Worm (Caenorhabditis elegans): ENCODE measurements around the gene lin-23.
A peak's percentile ranks its signal among the peaks of the same experiment; 100 is the strongest.

Gene lin-23

DNA sequence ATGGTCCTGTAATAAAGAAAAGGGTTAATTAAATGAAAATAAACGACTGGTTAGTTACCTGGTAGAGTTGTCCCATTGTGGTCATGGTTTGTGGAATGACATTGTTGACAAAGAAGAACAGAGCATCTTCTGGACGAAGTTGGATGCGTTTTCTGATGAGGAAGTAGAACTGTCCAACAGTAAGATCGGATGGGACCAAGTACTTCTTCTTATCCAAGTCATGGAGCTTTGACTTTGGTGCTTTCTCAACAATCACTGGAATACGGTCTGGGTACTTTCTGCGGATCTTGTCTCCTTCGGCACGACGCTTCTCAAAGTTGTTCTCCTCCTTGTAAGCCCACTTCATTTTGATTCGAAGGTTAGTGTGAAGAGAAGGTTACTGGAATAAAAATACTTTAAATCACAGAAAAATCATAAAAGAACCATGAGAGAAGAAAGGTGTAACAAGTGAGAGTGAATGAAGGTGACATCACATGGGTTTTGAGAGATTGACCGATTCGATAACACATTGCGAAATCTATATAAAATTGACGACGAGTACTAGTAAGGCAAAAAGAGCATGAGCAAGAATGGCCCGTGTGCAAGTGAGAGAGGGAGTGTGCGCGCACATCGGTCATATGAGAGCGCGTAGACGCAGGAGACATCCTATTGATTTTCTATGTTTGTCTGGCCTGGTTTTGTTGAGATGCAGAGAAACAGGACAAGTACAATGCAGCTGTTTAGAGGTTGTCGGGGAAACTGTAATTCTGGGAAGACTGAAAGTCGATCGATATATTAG, 23.6 kb upstream of the lin-23 start, which contains the start of gene lgg-1 (continued):
- TF ChIP-seq ceh-100 (GFP tag; IDR thresholded peaks at IDR 0.05) (no peak; the same call in 1 of the 2 replicates), die-1 (tag; optimal IDR thresholded peaks at IDR 0.05) (no peak), hmg-20 (GFP tag; IDR thresholded peaks at IDR 0.05) (peak; percentile 6; the same call in 1 of the 2 replicates), lag-1 (GFP tag; IDR thresholded peaks at IDR 0.05) (0 out of 2 replicates have a peak, but pooled peaks have one; percentile 35), hlh-26 (GFP tag; conservative IDR thresholded peaks at IDR 0.05) (no peak), let-607 (tag; optimal IDR thresholded peaks at IDR 0.05) (peak in 1 of 2 experiments; percentile 38), ztf-22 (GFP tag; optimal IDR thresholded peaks at IDR 0.05) (no peak), hlh-12 (tag; optimal IDR thresholded peaks at IDR 0.05) (no peak), ztf-6 (GFP tag; IDR thresholded peaks at IDR 0.05) (0 out of 2 replicates have a peak, but pooled peaks have one; percentile 23), gei-17 (GFP tag; optimal IDR thresholded peaks at IDR 0.05) (no peak), F55B11.4 (tag; optimal IDR thresholded peaks at IDR 0.05; ENCODE audit: borderline replicate concordance, insufficient read depth) (no peak), tbp1 (GFP tag; optimal IDR thresholded peaks at IDR 0.05) (peak; percentile 44), tbx-9 (tag; optimal IDR thresholded peaks at IDR 0.05; ENCODE audit: borderline replicate concordance) (no peak), let-526 (GFP tag; IDR thresholded peaks at IDR 0.05) (peak; percentile 78; the same call in 1 of the 2 replicates), mcd-1 (GFP tag; IDR thresholded peaks at IDR 0.05) (peak; percentile 56), F52B5.7 (tag; optimal IDR thresholded peaks at IDR 0.05) (peak; percentile 56), sea-2 (GFP tag; IDR thresholded peaks at IDR 0.05) (no peak), bed-2 (GFP tag; IDR thresholded peaks at IDR 0.05) (peak; percentile 54; the same call in 1 of the 2 replicates), lin-35 (GFP tag; optimal IDR thresholded peaks at IDR 0.05) (peak in 1 of 3 experiments; percentile 60), him-1 (tag; optimal IDR thresholded peaks at IDR 0.05) (no peak), snpc-3.4 (tag; optimal IDR thresholded peaks at IDR 0.05) (no peak), dox-1 (GFP tag; IDR thresholded peaks at IDR 0.05) (peak; percentile 75), Y53F4B.3 (GFP tag; IDR thresholded peaks at IDR 0.05) (no peak), B0035.1 (tag; optimal IDR thresholded peaks at IDR 0.05) (no peak), hsf-1 (GFP tag; IDR thresholded peaks at IDR 0.05) (no peak), Y95B8A.8 (GFP tag; IDR thresholded peaks at IDR 0.05) (peak; percentile 72), K11D2.4 (GFP tag; IDR thresholded peaks at IDR 0.05) (no peak), pbrm-1 (GFP tag; IDR thresholded peaks at IDR 0.05) (peak; percentile 61), lir-1 (GFP tag; conservative IDR thresholded peaks at IDR 0.05) (0 out of 2 replicates have a peak, but pooled peaks have one; percentile 5), ceh-40 (GFP tag; IDR thresholded peaks at IDR 0.05) (0 out of 2 replicates have a peak, but pooled peaks have one; percentile 16), ama-1 (optimal IDR thresholded peaks at IDR 0.05) (peak; percentile 98), ama-1 (GFP tag; optimal IDR thresholded peaks at IDR 0.05) (no peak), snpc-4 (GFP tag; optimal IDR thresholded peaks at IDR 0.05) (no peak), snpc-4 (tag; optimal IDR thresholded peaks at IDR 0.05) (peak in 3 of 4 experiments; percentile 1 to 12 (median 10))

DNA sequence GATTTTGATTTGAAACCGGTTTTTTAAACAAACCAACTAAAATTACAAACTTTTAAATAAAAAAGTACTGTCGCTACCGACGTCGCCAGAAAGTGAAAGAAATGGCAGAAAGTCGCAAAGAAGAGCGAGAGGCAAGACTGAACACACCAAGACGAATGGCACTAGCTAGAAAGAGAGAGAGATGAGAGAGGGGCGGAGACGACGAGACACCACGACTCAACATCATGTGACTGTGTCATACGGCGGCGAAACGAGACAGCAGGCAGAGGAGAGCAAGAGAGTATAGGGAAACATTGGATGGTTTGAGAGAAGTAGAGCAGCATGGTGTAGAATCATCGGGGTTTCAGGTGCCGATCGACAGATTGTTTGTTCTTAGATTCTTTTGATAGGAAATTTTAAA, 22.7 kb upstream of the lin-23 start:
- TF ChIP-seq snpc-4 (GFP tag; optimal IDR thresholded peaks at IDR 0.05) = no peak
- peak in 3 of 4 experiments; percentile 4 to 56 (median 53) for TF ChIP-seq snpc-4 (tag; optimal IDR thresholded peaks at IDR 0.05)
- no peak for TF ChIP-seq F49E8.2 (tag; optimal IDR thresholded peaks at IDR 0.05; ENCODE audit: insufficient read depth)
- TF ChIP-seq xnd-1 (tag; optimal IDR thresholded peaks at IDR 0.05) = no peak
- peak; percentile 67 for TF ChIP-seq ztf-26 (tag; optimal IDR thresholded peaks at IDR 0.05)
- TF ChIP-seq nfyb-1 (GFP tag; IDR thresholded peaks at IDR 0.05) = peak; percentile 57; the same call in 1 of the 2 replicates
- no peak for TF ChIP-seq sea-2 (GFP tag; IDR thresholded peaks at IDR 0.05)
- TF ChIP-seq cebp-1 (GFP tag; IDR thresholded peaks at IDR 0.05) = peak; percentile 65
- TF ChIP-seq cebp-1 (tag; optimal IDR thresholded peaks at IDR 0.05) = peak; percentile 87
- peak; percentile 42 for TF ChIP-seq F23B12.7 (tag; optimal IDR thresholded peaks at IDR 0.05; ENCODE audit: insufficient read depth)
- TF ChIP-seq B0035.1 (tag; optimal IDR thresholded peaks at IDR 0.05) = no peak
- no peak for TF ChIP-seq ceh-40 (GFP tag; IDR thresholded peaks at IDR 0.05)
- TF ChIP-seq nhr-179 (tag; optimal IDR thresholded peaks at IDR 0.05) = no peak
- peak; percentile 84 for TF ChIP-seq lin-40 (tag; optimal IDR thresholded peaks at IDR 0.05)
- peak; percentile 53 for TF ChIP-seq tbp1 (GFP tag; optimal IDR thresholded peaks at IDR 0.05)
- no peak for TF ChIP-seq T07F8.4 (tag; optimal IDR thresholded peaks at IDR 0.05)
- TF ChIP-seq F52B5.7 (tag; optimal IDR thresholded peaks at IDR 0.05) = no peak
- peak; percentile 48 for TF ChIP-seq ets-4 (GFP tag; optimal IDR thresholded peaks at IDR 0.05)
- TF ChIP-seq nhr-27 (tag; optimal IDR thresholded peaks at IDR 0.05) = no peak

Data from whole organism, young adult.